Fruit fly (Drosophila melanogaster) whole organism, embryonic: ENCODE measurements around the gene CG6083.

ENCODE experiments used
- CG9727 ChIP-seq: fragments of 200-800 bp; sonication (Bioruptor generic); optimal IDR thresholded peaks from 3 replicates; lab custom pipeline; 2017; ENCODE audit warnings: missing biosample characterization, mild to moderate bottlenecking, missing genetic modification characterization
- prd ChIP-seq, 3 experiments: fragments of >200 bp in 2 of 3; fragments of 200-800 bp in 1 of 3; sonication (Bioruptor generic) in 1 of 3; optimal IDR thresholded peaks in 2 of 3; IDR thresholded peaks in 1 of 3; 2 replicates in 2 of 3; 3 replicates in 1 of 3; pipeline versions ENCODE4 v1.3.6 to Lab custom; 2017 to 2022; ENCODE audit warnings: missing biosample characterization in 1 of 3, missing genetic modification characterization in 1 of 3

CG6083 gene

DNA sequence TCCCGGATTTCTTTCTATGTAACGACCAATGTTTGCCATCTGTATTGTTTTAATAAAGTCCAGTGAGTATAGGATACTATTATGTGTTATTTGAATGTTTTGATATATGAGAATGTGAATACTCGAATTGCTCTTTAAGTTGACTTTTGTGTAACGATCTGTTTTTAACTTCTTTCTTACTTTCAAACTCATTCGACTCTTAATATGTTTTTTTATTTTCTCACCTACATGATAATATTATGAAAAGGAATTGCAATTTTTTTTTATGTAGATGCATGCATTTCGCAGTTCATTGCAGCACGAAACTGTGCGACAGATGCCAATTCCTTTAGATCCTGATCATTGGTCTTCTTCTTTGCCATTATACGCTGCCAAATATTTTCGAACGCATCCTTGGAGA, 51.4 kb downstream of the CG6083 start, which contains the start of gene CG33490:
CG33490 (minus strand) TSS at position 101 of the 400 bp plus-strand sequence.
- TF ChIP-seq CG9727 (GFP tag; lab: Kevin White, UChicago): no peak
- TF ChIP-seq prd (optimal IDR thresholded peaks at IDR 0.05; lab: Kevin White, UChicago): no peak
- no peak for TF ChIP-seq prd (GFP tag; IDR thresholded peaks at IDR 0.05; lab: Robert Waterston, UW)
